Fruit fly (Drosophila melanogaster) whole organism, embryonic: ENCODE data around the gene kirre.

Experiments
- Aef1 ChIP-seq: fragments of 200-800 bp; sonication (Bioruptor generic); IDR thresholded peaks from 3 replicates; pipeline ENCODE4 v1.3.6; 2022; ENCODE audit warnings: missing biosample characterization, missing genetic modification characterization
- CG10267 ChIP-seq: fragments of 200-800 bp; sonication (Bioruptor generic); optimal IDR thresholded peaks from 2 replicates; lab custom pipeline; 2018; ENCODE audit warnings: missing biosample characterization, mild to moderate bottlenecking, missing genetic modification characterization, moderate library complexity
- CG10431 ChIP-seq: fragments of 200-800 bp; sonication (Bioruptor generic); optimal IDR thresholded peaks from 3 replicates; lab custom pipeline; 2018; ENCODE audit warnings: missing biosample characterization, mild to moderate bottlenecking, missing genetic modification characterization
- CG11696 ChIP-seq: fragments of 200-800 bp; sonication (Bioruptor generic); IDR thresholded peaks from 2 replicates; pipeline ENCODE4 v1.3.6; 2022; ENCODE audit warnings: missing biosample characterization, missing genetic modification characterization
- CG12104 ChIP-seq: fragments of 200-800 bp; sonication (Bioruptor generic); optimal IDR thresholded peaks from 3 replicates; lab custom pipeline; 2016; ENCODE audit warnings: missing biosample characterization, missing genetic modification characterization
- CG17359 ChIP-seq: fragments of 200-800 bp; sonication (Bioruptor generic); optimal IDR thresholded peaks from 3 replicates; lab custom pipeline; 2018; ENCODE audit warnings: missing biosample characterization, mild to moderate bottlenecking, missing genetic modification characterization, moderate library complexity
- CG17568 ChIP-seq: fragments of 200-800 bp; sonication (Bioruptor generic); optimal IDR thresholded peaks from 2 replicates; lab custom pipeline; 2018; ENCODE audit warnings: missing biosample characterization, mild to moderate bottlenecking, missing genetic modification characterization, moderate library complexity
- CG3407 ChIP-seq: fragments of 200-800 bp; sonication (Bioruptor generic); optimal IDR thresholded peaks from 2 replicates; lab custom pipeline; 2018; ENCODE audit warnings: missing biosample characterization, mild to moderate bottlenecking, missing genetic modification characterization
- CG34224 ChIP-seq: fragments of 200-800 bp; sonication (Bioruptor generic); IDR thresholded peaks from 3 replicates; pipeline ENCODE4 v1.3.6; 2022; ENCODE audit warnings: missing biosample characterization, missing genetic modification characterization; ENCODE audit not compliant: partially characterized antibody
- CG3995 ChIP-seq: fragments of 200-800 bp; sonication (Bioruptor generic); optimal IDR thresholded peaks from 3 replicates; lab custom pipeline; 2016; ENCODE audit warnings: missing biosample characterization, missing genetic modification characterization
- CG6254 ChIP-seq: fragments of 200-800 bp; sonication (Bioruptor generic); optimal IDR thresholded peaks from 3 replicates; lab custom pipeline; 2017; ENCODE audit warnings: mild to moderate bottlenecking, missing biosample characterization, missing genetic modification reagents, missing genetic modification characterization
- CG9437 ChIP-seq: fragments of 200-800 bp; sonication (Bioruptor generic); optimal IDR thresholded peaks from 2 replicates; lab custom pipeline; 2018; ENCODE audit warnings: missing biosample characterization, mild to moderate bottlenecking, missing genetic modification characterization
- CG9817 ChIP-seq: fragments of 200-800 bp; sonication (Bioruptor generic); optimal IDR thresholded peaks from 2 replicates; lab custom pipeline; 2018; ENCODE audit warnings: missing biosample characterization, mild to moderate bottlenecking, missing genetic modification characterization, moderate library complexity
- Dad ChIP-seq: fragments of 200-800 bp; sonication (Bioruptor generic); optimal IDR thresholded peaks from 3 replicates; lab custom pipeline; 2016; ENCODE audit warnings: missing biosample characterization, missing genetic modification characterization
- Deaf1 ChIP-seq: fragments of 200-800 bp; optimal IDR thresholded peaks from 3 replicates; lab custom pipeline; 2019; ENCODE audit warnings: missing biosample characterization, mild to moderate bottlenecking, missing genetic modification characterization, moderate library complexity
- Dfd ChIP-seq, 2 experiments: fragments of >200 bp; optimal IDR thresholded peaks; 2 replicates each; lab custom pipeline; 2017; ENCODE audit warnings: missing biosample characterization in 2 of 2, missing genetic modification characterization in 2 of 2
- Doc2 ChIP-seq: fragments of 200-800 bp; sonication (Bioruptor generic); IDR thresholded peaks from 2 replicates; pipeline ENCODE4 v1.3.6; 2022; ENCODE audit warnings: missing biosample characterization, missing genetic modification characterization
- Fer1 ChIP-seq: fragments of 200-800 bp; sonication (Bioruptor generic); optimal IDR thresholded peaks from 2 replicates; lab custom pipeline; 2017; ENCODE audit warnings: missing biosample characterization, mild to moderate bottlenecking, missing genetic modification characterization
- Fer3 ChIP-seq: fragments of 200-800 bp; sonication (Bioruptor generic); optimal IDR thresholded peaks from 2 replicates; lab custom pipeline; 2018; ENCODE audit warnings: missing biosample characterization, mild to moderate bottlenecking, missing genetic modification characterization, moderate library complexity
- H2.0 ChIP-seq: fragments of 200-800 bp; sonication (Bioruptor generic); IDR thresholded peaks from 2 replicates; pipeline ENCODE4 v1.3.6; 2022; ENCODE audit warnings: missing biosample characterization, missing genetic modification characterization
- Ptx1 ChIP-seq: fragments of 200-800 bp; sonication (Bioruptor generic); IDR thresholded peaks from 2 replicates; pipeline ENCODE4 v1.3.6; 2022; ENCODE audit warnings: missing biosample characterization, missing genetic modification characterization
- Trl ChIP-seq, 3 experiments: fragments of >200 bp in 2 of 3; fragments of 200-800 bp in 1 of 3; sonication (Bioruptor generic) in 1 of 3; optimal IDR thresholded peaks; 2 replicates in 1 of 3; 3 replicates in 2 of 3; lab custom pipeline; 2016 to 2017; ENCODE audit warnings: missing biosample characterization in 1 of 3, missing genetic modification characterization in 1 of 3
- ap ChIP-seq: fragments of 200-800 bp; sonication (Bioruptor generic); IDR thresholded peaks from 2 replicates; pipeline ENCODE4 v1.3.6; 2022; ENCODE audit warnings: missing biosample characterization, missing genetic modification characterization
- ash1 ChIP-seq: fragments of 200-800 bp; sonication (Bioruptor generic); optimal IDR thresholded peaks from 2 replicates; lab custom pipeline; 2018; ENCODE audit warnings: missing biosample characterization, mild to moderate bottlenecking, missing genetic modification characterization
- btn ChIP-seq: fragments of 200-800 bp; sonication (Bioruptor generic); optimal IDR thresholded peaks from 2 replicates; lab custom pipeline; 2016; ENCODE audit warnings: missing biosample characterization, missing genetic modification characterization
- cg ChIP-seq: fragments of 200-800 bp; sonication (Bioruptor generic); optimal IDR thresholded peaks from 3 replicates; lab custom pipeline; 2019; ENCODE audit warnings: missing biosample characterization, mild to moderate bottlenecking, missing genetic modification characterization, moderate library complexity
- corto ChIP-seq: fragments of 200-800 bp; sonication (Bioruptor generic); optimal IDR thresholded peaks from 2 replicates; lab custom pipeline; 2016; ENCODE audit warnings: missing biosample characterization, mild to moderate bottlenecking, missing genetic modification characterization, moderate library complexity
- crc ChIP-seq: fragments of 200-800 bp; sonication (Bioruptor generic); optimal IDR thresholded peaks from 2 replicates; lab custom pipeline; 2016; ENCODE audit warnings: missing biosample characterization, missing genetic modification characterization
- dimm ChIP-seq: fragments of 200-800 bp; sonication (Bioruptor generic); IDR thresholded peaks from 2 replicates; pipeline ENCODE4 v1.3.6; 2022; ENCODE audit warnings: missing biosample characterization, missing genetic modification characterization
- ewg ChIP-seq: fragments of 200-800 bp; sonication (Bioruptor generic); optimal IDR thresholded peaks from 3 replicates; lab custom pipeline; 2017; ENCODE audit warnings: mild to moderate bottlenecking, missing biosample characterization, missing genetic modification reagents, missing genetic modification characterization
- eyg ChIP-seq: fragments of 200-800 bp; sonication (Bioruptor generic); optimal IDR thresholded peaks from 3 replicates; lab custom pipeline; 2016; ENCODE audit warnings: missing biosample characterization, missing genetic modification characterization
- ftz-f1 ChIP-seq: fragments of 200-800 bp; sonication (Bioruptor generic); optimal IDR thresholded peaks from 2 replicates; lab custom pipeline; 2016; ENCODE audit warnings: missing biosample characterization, missing genetic modification characterization
- gcm ChIP-seq: fragments of 200-800 bp; sonication (Bioruptor generic); optimal IDR thresholded peaks from 2 replicates; lab custom pipeline; 2019; ENCODE audit warnings: missing biosample characterization, mild to moderate bottlenecking, missing genetic modification characterization, moderate library complexity
- gcm2 ChIP-seq: fragments of 200-800 bp; sonication (Bioruptor generic); optimal IDR thresholded peaks from 2 replicates; lab custom pipeline; 2016; ENCODE audit warnings: missing biosample characterization, missing genetic modification characterization
- gfzf ChIP-seq: fragments of 200-800 bp; sonication (Bioruptor generic); optimal IDR thresholded peaks from 2 replicates; lab custom pipeline; 2016; ENCODE audit warnings: missing biosample characterization, mild to moderate bottlenecking, missing genetic modification characterization, moderate library complexity
- h ChIP-seq: fragments of >200 bp; optimal IDR thresholded peaks from 2 replicates; lab custom pipeline; 2017
- inv ChIP-seq: fragments of 200-800 bp; sonication (Bioruptor generic); IDR thresholded peaks from 2 replicates; pipeline ENCODE4 v1.3.6; 2022; ENCODE audit warnings: missing biosample characterization, missing genetic modification characterization; ENCODE audit not compliant: partially characterized antibody
- ken ChIP-seq: fragments of 200-800 bp; sonication (Bioruptor generic); IDR thresholded peaks from 3 replicates; pipeline ENCODE4 v1.3.6; 2022; ENCODE audit warnings: missing biosample characterization, missing genetic modification characterization
- lbe ChIP-seq: fragments of 200-800 bp; sonication (Bioruptor generic); optimal IDR thresholded peaks from 2 replicates; lab custom pipeline; 2016; ENCODE audit warnings: missing biosample characterization, mild to moderate bottlenecking, missing genetic modification characterization
- luna ChIP-seq: fragments of 200-800 bp; sonication (Bioruptor generic); optimal IDR thresholded peaks from 2 replicates; lab custom pipeline; 2016; ENCODE audit warnings: missing biosample characterization, missing genetic modification characterization
- maf-S ChIP-seq: fragments of 200-800 bp; sonication (Bioruptor generic); optimal IDR thresholded peaks from 2 replicates; lab custom pipeline; 2016; ENCODE audit warnings: missing biosample characterization, missing genetic modification characterization
- nerfin-2 ChIP-seq: fragments of 200-800 bp; sonication (Bioruptor generic); IDR thresholded peaks from 2 replicates; pipeline ENCODE4 v1.3.6; 2022; ENCODE audit warnings: missing biosample characterization, missing genetic modification characterization; ENCODE audit not compliant: partially characterized antibody
- phol ChIP-seq: fragments of 200-800 bp; sonication (Bioruptor generic); optimal IDR thresholded peaks from 3 replicates; lab custom pipeline; 2018; ENCODE audit warnings: missing biosample characterization, mild to moderate bottlenecking, missing genetic modification characterization, moderate library complexity
- pnt ChIP-seq: fragments of 200-800 bp; sonication (Bioruptor generic); optimal IDR thresholded peaks from 3 replicates; lab custom pipeline; 2016; ENCODE audit warnings: missing biosample characterization, missing genetic modification characterization
- sd ChIP-seq: fragments of 200-800 bp; sonication (Bioruptor generic); optimal IDR thresholded peaks from 3 replicates; lab custom pipeline; 2018; ENCODE audit warnings: missing biosample characterization, mild to moderate bottlenecking, missing genetic modification characterization, moderate library complexity
- seq ChIP-seq: fragments of 200-800 bp; sonication (Bioruptor generic); IDR thresholded peaks from 2 replicates; pipeline ENCODE4 v1.3.6; 2022; ENCODE audit warnings: missing biosample characterization, missing genetic modification characterization
- sim ChIP-seq: fragments of 200-800 bp; sonication (Bioruptor generic); IDR thresholded peaks from 2 replicates; pipeline ENCODE4 v1.3.6; 2022; ENCODE audit warnings: missing biosample characterization, missing genetic modification characterization
- sr ChIP-seq: fragments of 200-800 bp; sonication (Bioruptor generic); IDR thresholded peaks from 3 replicates; pipeline ENCODE4 v1.3.6; 2022; ENCODE audit warnings: missing biosample characterization, missing genetic modification characterization
- trh ChIP-seq: fragments of 200-800 bp; sonication (Bioruptor generic); optimal IDR thresholded peaks from 2 replicates; lab custom pipeline; 2016; ENCODE audit warnings: missing biosample characterization, missing genetic modification characterization
- tup ChIP-seq: fragments of 200-800 bp; sonication (Bioruptor generic); optimal IDR thresholded peaks from 2 replicates; lab custom pipeline; 2016; ENCODE audit warnings: missing biosample characterization, mild to moderate bottlenecking, missing genetic modification characterization, moderate library complexity

kirre gene

dm6 chrX:3099161-3099912 is 359.2 kb downstream of the kirre start (continued):
- TF ChIP-seq dimm (GFP tag; lab: Robert Waterston, UW), result no peak
- TF ChIP-seq CG9817, result no peak
- TF ChIP-seq CG3407 (GFP tag; lab: Kevin White, UChicago), result no peak
- no peak for TF ChIP-seq maf-S (GFP tag; lab: Kevin White, UChicago)
- TF ChIP-seq CG10431 (GFP tag; lab: Kevin White, UChicago), result no peak
- TF ChIP-seq lbe (GFP tag; lab: Kevin White, UChicago), result no peak
- TF ChIP-seq btn (GFP tag; lab: Kevin White, UChicago), result no peak
- TF ChIP-seq crc (GFP tag; lab: Kevin White, UChicago), result no peak
- no peak for TF ChIP-seq tup (GFP tag; lab: Kevin White, UChicago)
- 0 out of 3 replicates have a peak, but pooled peaks have one; percentile 47 for TF ChIP-seq ken (GFP tag; lab: Robert Waterston, UW)
- TF ChIP-seq gcm2 (GFP tag; lab: Kevin White, UChicago), result no peak
- TF ChIP-seq Deaf1 (tag; lab: Kevin White, UChicago), result peak; percentile 98
- TF ChIP-seq pnt, result no peak
- no peak for TF ChIP-seq Dfd (GFP tag; optimal IDR thresholded peaks at IDR 0.05; lab: Kevin White, UChicago)
- no peak for TF ChIP-seq Fer1 (GFP tag; lab: Kevin White, UChicago)
- TF ChIP-seq ewg (GFP tag; lab: Kevin White, UChicago), result peak; percentile 1
- no peak for TF ChIP-seq CG12104
- no peak for TF ChIP-seq cg (GFP tag; lab: Kevin White, UChicago)
- TF ChIP-seq Trl (optimal IDR thresholded peaks at IDR 0.05; lab: Kevin White, UChicago), result peak; percentile 50 to 58
- TF ChIP-seq Trl (GFP tag; optimal IDR thresholded peaks at IDR 0.05; lab: Kevin White, UChicago), result no peak
- no peak for TF ChIP-seq seq (GFP tag; lab: Robert Waterston, UW)
- no peak for TF ChIP-seq phol (tag; lab: Kevin White, UChicago)
- TF ChIP-seq ap, result no peak
- no peak for TF ChIP-seq ftz-f1 (GFP tag; lab: Kevin White, UChicago)
- TF ChIP-seq eyg, result no peak
- peak; percentile 8 for TF ChIP-seq CG17359 (tag; lab: Kevin White, UChicago)
- no peak for TF ChIP-seq CG3995 (GFP tag; lab: Kevin White, UChicago)
- TF ChIP-seq h, result no peak
- no peak for TF ChIP-seq gfzf (GFP tag; lab: Kevin White, UChicago)
- no peak for TF ChIP-seq gcm (GFP tag; lab: Kevin White, UChicago)
- TF ChIP-seq sr (GFP tag; lab: Robert Waterston, UW), result no peak
- peak; percentile 39 for TF ChIP-seq sd
- TF ChIP-seq nerfin-2, result no peak
- no peak for TF ChIP-seq Doc2 (GFP tag; lab: Robert Waterston, UW)
- TF ChIP-seq luna (GFP tag; lab: Kevin White, UChicago), result no peak
- no peak for TF ChIP-seq Ptx1
- no peak for TF ChIP-seq CG34224
- no peak for TF ChIP-seq Fer3 (tag; lab: Kevin White, UChicago)
- TF ChIP-seq CG9437 (GFP tag; lab: Kevin White, UChicago), result no peak
- no peak for TF ChIP-seq CG11696 (GFP tag; lab: Robert Waterston, UW)
- TF ChIP-seq trh (GFP tag; lab: Kevin White, UChicago), result no peak
- TF ChIP-seq CG17568 (GFP tag; lab: Kevin White, UChicago), result no peak
- no peak for TF ChIP-seq CG10267 (tag; lab: Kevin White, UChicago)
- TF ChIP-seq H2.0 (GFP tag; lab: Robert Waterston, UW), result no peak
- TF ChIP-seq CG6254 (GFP tag; lab: Kevin White, UChicago), result peak; percentile 1
- TF ChIP-seq Dad, result no peak
- TF ChIP-seq Aef1 (GFP tag; lab: Robert Waterston, UW), result peak; percentile 22; the same call in 1 of the 3 replicates
- TF ChIP-seq ash1 (GFP tag; lab: Kevin White, UChicago), result no peak
- TF ChIP-seq sim (GFP tag; lab: Robert Waterston, UW), result no peak
- no peak for TF ChIP-seq corto (GFP tag; lab: Kevin White, UChicago)
- TF ChIP-seq inv (GFP tag; lab: Robert Waterston, UW), result no peak
